Fruit fly (Drosophila melanogaster) whole organism, wandering third instar larva: ENCODE measurements around the gene CG16959.

ENCODE experiments used
- Abd-B ChIP-seq: fragments of >200 bp; optimal IDR thresholded peaks from 2 replicates; lab custom pipeline; 2017; ENCODE audit warnings: missing biosample characterization, missing genetic modification characterization
- CG9705 ChIP-seq: fragments of 200-800 bp; sonication (Bioruptor generic); optimal IDR thresholded peaks from 2 replicates; lab custom pipeline; 2018; ENCODE audit warnings: missing biosample characterization, mild to moderate bottlenecking, missing genetic modification characterization
- CrebA ChIP-seq: fragments of 200-800 bp; sonication (Bioruptor generic); optimal IDR thresholded peaks from 2 replicates; lab custom pipeline; 2016; ENCODE audit warnings: missing biosample characterization, mild to moderate bottlenecking, missing genetic modification characterization, borderline replicate concordance
- Dif ChIP-seq: fragments of 200-275, 200-300 bp; sonication (Bioruptor generic); optimal IDR thresholded peaks from 2 replicates; lab custom pipeline; 2018; ENCODE audit warnings: missing biosample characterization, missing genetic modification characterization; ENCODE audit not compliant: partially characterized antibody
- HLH106 ChIP-seq: fragments of 200-800 bp; optimal IDR thresholded peaks from 3 replicates; lab custom pipeline; 2019; ENCODE audit warnings: missing biosample characterization, mild to moderate bottlenecking, missing genetic modification characterization, moderate library complexity
- Hnf4 ChIP-seq: fragments of 200-800 bp; sonication (Bioruptor generic); optimal IDR thresholded peaks from 2 replicates; lab custom pipeline; 2016; ENCODE audit warnings: missing biosample characterization, mild to moderate bottlenecking, missing genetic modification characterization
- Hr78 ChIP-seq: fragments of >200 bp; optimal IDR thresholded peaks from 2 replicates; lab custom pipeline; 2017; ENCODE audit warnings: missing biosample characterization, missing genetic modification characterization
- Hr83 ChIP-seq: fragments of 200-300 bp; sonication (Bioruptor generic); optimal IDR thresholded peaks from 2 replicates; lab custom pipeline; 2016; ENCODE audit warnings: missing biosample characterization, mild to moderate bottlenecking, missing genetic modification characterization, moderate library complexity; ENCODE audit not compliant: poor library complexity, severe bottlenecking
- Jra ChIP-seq: sonication (Bioruptor generic); optimal IDR thresholded peaks from 2 replicates; lab custom pipeline; 2016; ENCODE audit warnings: missing biosample characterization, missing genetic modification characterization
- Mio ChIP-seq: sonication (Bioruptor generic); optimal IDR thresholded peaks from 2 replicates; lab custom pipeline; 2016; ENCODE audit warnings: missing biosample characterization, missing genetic modification characterization
- Myc ChIP-seq: fragments of >200 bp; optimal IDR thresholded peaks from 2 replicates; lab custom pipeline; 2017
- N ChIP-seq: fragments of >200 bp; optimal IDR thresholded peaks from 2 replicates; lab custom pipeline; 2018; ENCODE audit warnings: missing biosample characterization, missing external identifiers, missing genetic modification characterization
- OdsH ChIP-seq: fragments of 200-800 bp; sonication (Bioruptor generic); optimal IDR thresholded peaks from 2 replicates; lab custom pipeline; 2016; ENCODE audit warnings: missing biosample characterization, mild to moderate bottlenecking, missing genetic modification characterization
- Sp1 ChIP-seq: fragments of 200-800 bp; sonication (Bioruptor generic); optimal IDR thresholded peaks from 3 replicates; lab custom pipeline; 2019; ENCODE audit warnings: missing biosample characterization, mild to moderate bottlenecking, missing genetic modification characterization, moderate library complexity
- Vsx2 ChIP-seq: fragments of 200-300, 225-300 bp; sonication (Bioruptor generic); optimal IDR thresholded peaks from 2 replicates; lab custom pipeline; 2018; ENCODE audit warnings: missing biosample characterization, missing genetic modification characterization; ENCODE audit not compliant: partially characterized antibody
- br ChIP-seq: fragments of 200-800 bp; sonication (Bioruptor generic); optimal IDR thresholded peaks from 2 replicates; lab custom pipeline; 2016; ENCODE audit warnings: missing biosample characterization, missing genetic modification characterization
- brk ChIP-seq: fragments of 200-800 bp; sonication (Bioruptor generic); optimal IDR thresholded peaks from 2 replicates; lab custom pipeline; 2016; ENCODE audit warnings: missing biosample characterization, mild to moderate bottlenecking, missing genetic modification characterization
- dl ChIP-seq, 2 experiments: fragments of 175-275, 200-275 bp in 1 of 2; fragments of 200-275 bp in 1 of 2; sonication (Bioruptor generic); optimal IDR thresholded peaks; lab custom pipeline; 2018; ENCODE audit warnings: mild to moderate bottlenecking in 2 of 2, missing biosample characterization in 2 of 2, missing genetic modification characterization in 2 of 2, moderate library complexity in 2 of 2; ENCODE audit not compliant: partially characterized antibody in 2 of 2, insufficient read depth in 1 of 2
- dmrt93B ChIP-seq: fragments of 200-800 bp; sonication (Bioruptor generic); optimal IDR thresholded peaks from 2 replicates; lab custom pipeline; 2018; ENCODE audit warnings: missing biosample characterization, mild to moderate bottlenecking, missing genetic modification characterization
- dsf ChIP-seq: sonication (Bioruptor generic); optimal IDR thresholded peaks from 2 replicates; lab custom pipeline; 2016; ENCODE audit warnings: missing biosample characterization, missing genetic modification characterization, borderline replicate concordance
- ey ChIP-seq: fragments of 200-800 bp; sonication (Bioruptor generic); optimal IDR thresholded peaks from 2 replicates; lab custom pipeline; 2016; ENCODE audit warnings: missing biosample characterization, missing genetic modification characterization
- foxo ChIP-seq, 2 experiments: fragments of 200-800 bp; sonication (Bioruptor generic); optimal IDR thresholded peaks; 2 replicates in 1 of 2; 3 replicates in 1 of 2; lab custom pipeline; 2016 to 2017; ENCODE audit warnings: missing biosample characterization in 2 of 2, missing genetic modification characterization in 2 of 2
- fru ChIP-seq: fragments of 200-800 bp; sonication (Bioruptor generic); optimal IDR thresholded peaks from 3 replicates; lab custom pipeline; 2016; ENCODE audit warnings: missing biosample characterization, mild to moderate bottlenecking, missing genetic modification characterization
- h ChIP-seq: fragments of 200-800 bp; sonication (Bioruptor generic); optimal IDR thresholded peaks from 3 replicates; lab custom pipeline; 2016; ENCODE audit warnings: missing biosample characterization, mild to moderate bottlenecking, missing genetic modification characterization
- jim ChIP-seq: fragments of 175-275, 200-325 bp; sonication (Bioruptor generic); optimal IDR thresholded peaks from 2 replicates; lab custom pipeline; 2016; ENCODE audit warnings: missing biosample characterization, mild to moderate bottlenecking, missing genetic modification characterization
- lola ChIP-seq: fragments of >200 bp; optimal IDR thresholded peaks from 2 replicates; lab custom pipeline; 2017; ENCODE audit warnings: missing biosample characterization, missing genetic modification characterization
- pan ChIP-seq: fragments of >200 bp; optimal IDR thresholded peaks from 2 replicates; lab custom pipeline; 2017
- psq ChIP-seq: fragments of 200-800 bp; sonication (Bioruptor generic); optimal IDR thresholded peaks from 3 replicates; lab custom pipeline; 2017; ENCODE audit warnings: missing biosample characterization, mild to moderate bottlenecking, missing genetic modification characterization, moderate library complexity
- rgr ChIP-seq: fragments of 200-800 bp; sonication (Bioruptor generic); optimal IDR thresholded peaks from 3 replicates; lab custom pipeline; 2016; ENCODE audit warnings: missing biosample characterization, mild to moderate bottlenecking, missing genetic modification characterization
- sage ChIP-seq: fragments of 200-800 bp; sonication (Bioruptor generic); optimal IDR thresholded peaks from 2 replicates; lab custom pipeline; 2016; ENCODE audit warnings: missing biosample characterization, mild to moderate bottlenecking, missing genetic modification characterization
- sv ChIP-seq: fragments of 200-800 bp; sonication (Bioruptor generic); optimal IDR thresholded peaks from 3 replicates; lab custom pipeline; 2016; ENCODE audit warnings: missing biosample characterization, missing genetic modification characterization
- tai ChIP-seq: sonication (Bioruptor generic); optimal IDR thresholded peaks from 2 replicates; lab custom pipeline; 2016; ENCODE audit warnings: missing biosample characterization, missing genetic modification characterization
- woc ChIP-seq: sonication (Bioruptor generic); optimal IDR thresholded peaks from 2 replicates; lab custom pipeline; 2016; ENCODE audit warnings: missing biosample characterization, mild to moderate bottlenecking, missing genetic modification characterization

Gene CG16959

DNA sequence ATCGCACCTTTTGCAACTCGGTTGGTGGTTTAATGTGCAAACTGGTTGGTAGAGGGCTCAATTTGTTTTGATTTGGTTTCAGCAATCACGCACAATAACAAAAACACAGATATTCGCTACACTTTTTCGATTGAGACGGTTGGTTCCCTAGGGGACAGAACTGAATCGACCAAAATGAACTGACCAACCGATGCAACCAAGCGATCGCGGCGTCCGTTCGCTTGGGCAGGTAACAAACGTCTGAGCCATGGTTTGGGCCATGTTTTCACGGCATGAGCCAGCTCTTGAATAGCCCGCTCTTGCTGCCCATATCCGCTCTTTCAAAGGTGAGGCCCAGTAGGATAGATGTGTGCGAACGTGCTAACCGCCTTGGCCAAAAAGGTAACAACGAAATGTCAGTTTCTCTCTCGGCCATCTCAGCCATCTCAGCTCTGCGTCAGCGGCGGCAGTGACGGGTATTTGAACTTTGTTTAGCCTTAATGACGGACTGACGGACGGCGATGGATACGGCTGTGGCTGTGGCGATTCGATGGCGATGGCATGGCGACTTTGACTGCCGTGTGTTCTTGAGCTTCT lies at the start of gene CG16959:
CG16959 (minus strand) TSS at position 245 of the 576 bp plus-strand sequence.
- TF ChIP-seq sv (GFP tag; lab: Kevin White, UChicago) (no peak), CrebA (GFP tag; lab: Kevin White, UChicago) (no peak), psq (peak; percentile 2), woc (GFP tag; lab: Kevin White, UChicago) (peak; percentile 8), br (peak; percentile 9), dsf (GFP tag; lab: Kevin White, UChicago) (no peak), dl (GFP tag; optimal IDR thresholded peaks at IDR 0.05; lab: Kevin White, UChicago; ENCODE audit: insufficient read depth in 1 of 2, partially characterized antibody in 2 of 2) (peak in 1 of 2 experiments; percentile 31), Dif (GFP tag; lab: Kevin White, UChicago) (peak; percentile 33), OdsH (GFP tag; lab: Kevin White, UChicago) (peak; percentile 17)
- TF ChIP-seq, all 38 proteins: peak for 6

DNA sequence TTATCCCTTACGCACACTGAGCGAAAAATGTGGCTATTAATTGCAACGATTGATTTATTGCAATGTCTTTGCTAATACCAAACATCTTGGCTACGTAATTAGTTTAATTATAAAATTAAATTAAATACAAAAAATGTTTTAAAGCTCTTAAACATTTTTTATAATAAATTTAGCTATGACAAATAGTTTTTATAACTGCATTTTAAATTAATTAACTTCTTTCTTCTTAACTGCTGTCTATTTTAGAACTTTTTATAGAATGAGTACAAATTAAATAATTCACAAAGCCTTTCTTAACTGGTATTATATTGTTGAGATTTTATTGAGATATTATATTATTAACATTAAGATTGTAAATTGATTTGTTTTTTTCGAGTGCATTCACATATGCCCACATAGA lies 49.7 kb upstream of the CG16959 start:
- TF ChIP-seq HLH106 (tag; lab: Kevin White, UChicago) (peak; percentile 23), Sp1 (peak; percentile 23), jim (no peak)

DNA sequence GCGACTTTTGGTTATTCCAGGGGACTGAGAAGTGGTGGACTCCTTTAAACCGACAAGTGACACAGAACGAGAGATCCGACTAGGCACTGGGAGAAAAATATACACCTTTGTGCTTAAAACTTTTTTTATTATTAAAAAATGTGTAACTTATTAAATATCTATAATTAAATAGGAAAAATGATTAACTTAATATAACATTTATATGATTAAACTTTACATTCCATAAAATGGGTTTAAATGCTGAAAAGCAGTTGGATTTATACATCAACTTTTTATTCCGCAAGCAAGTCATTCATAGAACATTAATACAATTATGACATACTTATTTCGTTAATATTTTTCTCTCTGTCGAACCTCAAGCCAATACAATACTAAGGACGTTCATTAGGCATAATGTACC lies 49.0 kb upstream of the CG16959 start:
- TF ChIP-seq woc (GFP tag; lab: Kevin White, UChicago) (no peak), fru (GFP tag; lab: Kevin White, UChicago) (peak; percentile 47), Sp1 (peak; percentile 75), rgr (GFP tag; lab: Kevin White, UChicago) (peak; percentile 45), CG9705 (no peak), Jra (no peak), Abd-B (GFP tag; lab: Kevin White, UChicago) (no peak), jim (no peak), psq (peak; percentile 44), brk (GFP tag; lab: Kevin White, UChicago) (peak; percentile 6), Hnf4 (GFP tag; lab: Kevin White, UChicago) (peak; percentile 23), sage (GFP tag; lab: Kevin White, UChicago) (no peak), dmrt93B (peak; percentile 21), h (GFP tag; lab: Kevin White, UChicago) (peak; percentile 18), HLH106 (tag; lab: Kevin White, UChicago) (peak; percentile 65), foxo (GFP tag; optimal IDR thresholded peaks at IDR 0.05; lab: Kevin White, UChicago) (peak in 1 of 2 experiments; percentile 62), N (no peak), CrebA (GFP tag; lab: Kevin White, UChicago) (no peak), OdsH (GFP tag; lab: Kevin White, UChicago) (peak; percentile 55)

DNA sequence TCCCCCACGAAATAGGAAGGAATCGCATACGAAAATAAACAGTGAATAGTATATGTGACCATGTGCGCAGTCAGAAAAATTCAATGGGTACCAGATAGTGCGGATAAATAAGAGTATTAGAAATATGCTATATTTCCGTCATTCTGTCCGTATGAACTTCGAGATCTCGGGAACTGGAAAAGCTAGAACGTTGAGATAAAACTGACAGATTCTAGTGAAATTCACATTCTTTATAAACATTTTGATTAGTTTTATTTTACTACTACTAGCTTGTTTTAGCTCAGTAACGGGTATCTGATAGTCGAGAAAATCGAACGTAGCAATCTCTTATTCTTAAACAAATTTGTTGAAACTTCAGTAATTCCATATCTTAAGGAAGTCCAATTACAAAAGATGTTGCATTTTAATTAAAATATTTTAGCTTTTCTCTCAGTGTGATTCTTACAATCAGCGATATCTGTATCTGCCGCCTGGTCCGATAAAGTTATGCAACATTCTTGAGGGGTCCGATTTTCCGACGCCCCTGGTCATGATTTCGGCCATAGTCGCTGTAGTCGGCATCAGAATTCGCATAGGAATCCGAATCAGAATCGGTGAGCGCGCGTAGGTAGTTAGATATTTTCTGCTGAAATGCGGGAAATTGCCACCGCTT lies 47.4 kb upstream of the CG16959 start:
- TF ChIP-seq jim (no peak), Mio (GFP tag; lab: Kevin White, UChicago) (no peak), dsf (GFP tag; lab: Kevin White, UChicago) (no peak), lola (GFP tag; lab: Kevin White, UChicago) (no peak), HLH106 (tag; lab: Kevin White, UChicago) (no peak), Dif (GFP tag; lab: Kevin White, UChicago) (no peak), Hnf4 (GFP tag; lab: Kevin White, UChicago) (no peak), pan (lab: Kevin White, UChicago) (no peak), Hr83 (GFP tag; lab: Kevin White, UChicago) (no peak)
- TF ChIP-seq, all 38 proteins: peak for 0

DNA sequence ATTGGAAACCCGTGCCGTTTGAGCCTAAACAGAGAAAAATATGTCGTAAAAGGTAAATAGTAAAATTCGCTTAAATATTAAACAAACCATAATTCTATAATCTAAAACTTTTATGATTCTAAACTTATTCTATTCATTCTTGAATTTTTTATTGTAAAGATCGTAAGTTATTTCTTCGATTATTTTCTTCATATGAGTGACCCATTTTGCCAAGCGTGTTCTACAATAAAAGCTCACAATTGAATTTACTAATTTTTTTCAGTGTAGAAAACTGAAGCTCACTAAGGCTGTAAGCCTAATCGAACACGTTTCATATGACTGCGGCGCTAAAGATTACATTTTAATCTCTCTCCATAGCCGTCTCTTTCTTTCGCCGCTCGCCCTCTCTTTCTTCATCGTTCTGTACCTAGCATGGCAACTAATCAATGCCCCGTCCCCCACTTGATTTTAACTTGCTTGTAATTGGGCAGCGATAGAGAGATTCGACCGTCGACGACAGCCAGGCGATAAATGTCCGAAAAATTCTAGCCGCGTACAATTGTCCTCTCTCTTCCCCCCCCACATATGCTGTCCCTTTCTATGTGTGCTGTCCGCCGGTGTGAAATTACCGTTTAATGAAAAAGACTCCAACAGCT lies 46.8 kb upstream of the CG16959 start:
- TF ChIP-seq tai (GFP tag; lab: Kevin White, UChicago) (no peak), Myc (lab: Kevin White, UChicago) (no peak), Hr78 (no peak), Mio (GFP tag; lab: Kevin White, UChicago) (no peak), psq (no peak), Sp1 (no peak), pan (lab: Kevin White, UChicago) (no peak), Vsx2 (GFP tag; lab: Kevin White, UChicago) (no peak), N (no peak), dmrt93B (no peak), CG9705 (no peak), lola (GFP tag; lab: Kevin White, UChicago) (no peak), ey (GFP tag; lab: Kevin White, UChicago) (no peak), woc (GFP tag; lab: Kevin White, UChicago) (no peak), Dif (GFP tag; lab: Kevin White, UChicago) (no peak)
